Worm (Caenorhabditis elegans): ENCODE data around the gene sru-23.

Gene sru-23

DNA sequence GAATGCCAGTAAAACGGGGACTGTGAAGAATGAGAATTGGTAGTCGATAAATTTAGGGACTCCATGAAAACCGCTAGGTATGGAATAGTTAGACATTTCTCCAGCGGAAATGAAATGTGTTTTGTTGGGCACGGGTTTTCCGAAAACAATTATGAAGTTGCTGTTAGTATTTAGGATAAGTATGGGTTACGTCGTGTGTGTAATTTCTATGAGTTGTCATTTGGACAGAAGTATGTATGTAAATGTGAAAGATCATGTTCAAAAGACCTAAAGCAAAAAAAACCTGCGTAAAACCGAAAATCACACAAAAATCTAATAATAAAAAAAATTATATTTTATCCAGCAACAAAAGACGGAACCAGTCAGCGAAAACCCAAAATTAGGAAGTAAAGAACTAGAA is at the start of gene sru-23:
Gene sru-23 (minus strand): TSS at position 101 of the 400 bp plus-strand sequence.
- TF ChIP-seq ztf-1 (GFP tag; conservative IDR thresholded peaks at IDR 0.05) (no peak), sma-3 (GFP tag; optimal IDR thresholded peaks at IDR 0.05) (no peak), lin-39 (tag; optimal IDR thresholded peaks at IDR 0.05) (no peak), nhr-6 (tag; optimal IDR thresholded peaks at IDR 0.05) (no peak), egl-27 (tag; optimal IDR thresholded peaks at IDR 0.05) (no peak), ztf-11 (tag; optimal IDR thresholded peaks at IDR 0.05) (no peak), mbf-1 (tag; optimal IDR thresholded peaks at IDR 0.05) (no peak), elt-3 (tag; optimal IDR thresholded peaks at IDR 0.05) (no peak), ceh-82 (tag; optimal IDR thresholded peaks at IDR 0.05) (no peak), snpc-4 (tag; optimal IDR thresholded peaks at IDR 0.05) (no peak), fos-1 (tag; optimal IDR thresholded peaks at IDR 0.05) (no peak), lin-11 (tag; optimal IDR thresholded peaks at IDR 0.05) (no peak), nhr-237 (tag; optimal IDR thresholded peaks at IDR 0.05) (no peak), unc-62 (GFP tag; optimal IDR thresholded peaks at IDR 0.05) (no peak), unc-55 (GFP tag; optimal IDR thresholded peaks at IDR 0.05) (no peak), lin-13 (GFP tag; optimal IDR thresholded peaks at IDR 0.05) (no peak), sem-4 (tag; optimal IDR thresholded peaks at IDR 0.05) (no peak), nhr-23 (tag; optimal IDR thresholded peaks at IDR 0.05) (no peak), dmd-4 (tag; optimal IDR thresholded peaks at IDR 0.05) (no peak)

DNA sequence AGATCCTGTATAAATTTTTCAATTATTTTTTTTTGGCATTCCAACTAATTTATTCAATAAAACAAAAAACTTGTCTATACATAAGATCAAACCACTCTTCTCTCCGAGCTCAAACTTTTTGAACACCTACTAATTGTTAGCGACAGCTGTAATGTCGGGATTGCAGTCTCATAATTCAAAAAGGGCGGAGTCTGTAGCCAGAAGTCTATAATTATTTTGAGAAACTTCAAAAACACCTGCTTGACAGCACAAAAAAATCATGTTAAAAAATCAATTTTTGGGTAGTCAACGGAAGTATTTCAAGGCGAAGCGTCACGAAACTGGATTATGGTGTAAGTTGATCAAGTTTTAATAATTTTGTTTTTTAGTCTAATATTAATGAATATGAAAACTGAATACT is 47.7 kb upstream of the sru-23 start, which contains the start of gene srx-44:
Gene srx-44 (plus strand): TSS at position 301 of the 400 bp plus-strand sequence.
- TF ChIP-seq egl-27 (tag; optimal IDR thresholded peaks at IDR 0.05) (no peak), alr-1 (tag; optimal IDR thresholded peaks at IDR 0.05) (no peak), F13H6.1 (tag; optimal IDR thresholded peaks at IDR 0.05) (no peak), unc-55 (GFP tag; optimal IDR thresholded peaks at IDR 0.05) (no peak)

DNA sequence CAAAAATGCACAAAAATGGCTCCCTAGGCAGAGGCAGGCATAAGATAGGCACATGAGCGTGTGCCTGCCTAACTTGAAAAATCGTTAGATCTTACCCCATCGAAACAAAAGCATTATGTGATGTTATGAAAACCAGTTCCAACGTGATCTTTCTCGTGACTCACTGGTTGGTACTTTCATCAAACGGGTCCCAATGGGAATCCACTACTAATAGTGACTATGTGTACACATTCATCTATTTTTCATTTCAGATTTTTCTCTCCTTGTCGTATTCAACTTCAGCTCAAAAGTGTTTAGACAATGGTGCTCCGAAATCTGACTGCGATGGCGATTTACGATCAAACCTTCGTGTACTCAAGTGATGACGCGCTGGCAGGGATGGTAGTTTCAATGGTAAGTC is 45.3 kb upstream of the sru-23 start, which contains the start of gene srx-43:
Gene srx-43 (plus strand): TSS at position 301 of the 400 bp plus-strand sequence.
- no peak for TF ChIP-seq nhr-129 (tag; optimal IDR thresholded peaks at IDR 0.05)
- no peak for TF ChIP-seq nhr-77 (tag; optimal IDR thresholded peaks at IDR 0.05)
- TF ChIP-seq nhr-12 (tag; optimal IDR thresholded peaks at IDR 0.05) = no peak
- TF ChIP-seq sma-3 (GFP tag; optimal IDR thresholded peaks at IDR 0.05) = no peak
- TF ChIP-seq nhr-21 (tag; optimal IDR thresholded peaks at IDR 0.05) = no peak
- no peak for TF ChIP-seq ztf-1 (GFP tag; conservative IDR thresholded peaks at IDR 0.05)
- no peak for TF ChIP-seq ztf-11 (tag; optimal IDR thresholded peaks at IDR 0.05)
- no peak for TF ChIP-seq elt-1 (tag; optimal IDR thresholded peaks at IDR 0.05)
- no peak for TF ChIP-seq snpc-4 (tag; optimal IDR thresholded peaks at IDR 0.05)

DNA sequence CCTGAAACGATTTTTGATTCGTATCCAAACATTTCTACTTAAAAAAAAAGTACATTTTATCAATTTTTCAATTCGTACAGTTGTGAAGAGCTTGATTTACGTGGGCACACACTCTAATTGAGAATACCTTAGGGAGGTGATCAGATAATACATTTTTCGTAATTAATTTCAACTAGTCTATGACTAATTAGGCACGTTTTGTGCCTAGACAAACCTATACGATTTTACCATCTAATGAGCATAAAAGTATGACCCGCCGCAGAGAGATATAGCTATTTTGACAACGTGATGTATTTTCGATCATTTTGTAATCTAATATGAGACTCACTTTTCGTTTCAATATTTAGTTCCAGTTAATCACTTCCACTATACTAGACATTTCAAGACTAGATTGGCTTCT is 44.6 kb upstream of the sru-23 start:
- TF ChIP-seq lsy-2 (tag; optimal IDR thresholded peaks at IDR 0.05) (no peak), sma-3 (GFP tag; optimal IDR thresholded peaks at IDR 0.05) (no peak), zag-1 (tag; optimal IDR thresholded peaks at IDR 0.05) (no peak), R02D3.7 (tag; optimal IDR thresholded peaks at IDR 0.05) (no peak), mab-5 (tag; optimal IDR thresholded peaks at IDR 0.05) (no peak), ztf-4 (tag; optimal IDR thresholded peaks at IDR 0.05) (no peak)

DNA sequence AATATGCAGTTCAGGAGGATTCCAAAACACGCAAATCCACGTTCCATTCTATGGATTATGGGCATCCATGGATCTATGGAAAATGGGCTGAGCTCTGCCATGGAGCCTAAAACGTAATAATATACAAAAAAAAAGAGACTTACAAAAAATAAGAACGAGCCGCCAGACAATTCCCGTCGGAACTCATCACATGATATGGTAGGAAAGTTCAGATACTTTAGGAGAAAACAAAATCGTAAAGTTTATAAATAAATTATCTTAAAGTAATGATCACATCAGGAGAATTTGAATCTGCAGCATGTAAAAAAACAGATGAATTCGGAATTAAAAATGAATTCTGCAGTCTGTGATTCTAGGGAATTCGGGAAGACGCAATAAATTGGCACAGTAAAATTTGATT is 43.3 kb upstream of the sru-23 start, which contains the start of gene str-232:
Gene str-232 (minus strand): TSS at position 101 of the 400 bp plus-strand sequence.
- no peak for TF ChIP-seq alr-1 (tag; optimal IDR thresholded peaks at IDR 0.05)
- no peak for TF ChIP-seq nhr-237 (tag; optimal IDR thresholded peaks at IDR 0.05)
- TF ChIP-seq ZK546.5 (tag; optimal IDR thresholded peaks at IDR 0.05) = no peak
- TF ChIP-seq nhr-12 (tag; optimal IDR thresholded peaks at IDR 0.05) = no peak

DNA sequence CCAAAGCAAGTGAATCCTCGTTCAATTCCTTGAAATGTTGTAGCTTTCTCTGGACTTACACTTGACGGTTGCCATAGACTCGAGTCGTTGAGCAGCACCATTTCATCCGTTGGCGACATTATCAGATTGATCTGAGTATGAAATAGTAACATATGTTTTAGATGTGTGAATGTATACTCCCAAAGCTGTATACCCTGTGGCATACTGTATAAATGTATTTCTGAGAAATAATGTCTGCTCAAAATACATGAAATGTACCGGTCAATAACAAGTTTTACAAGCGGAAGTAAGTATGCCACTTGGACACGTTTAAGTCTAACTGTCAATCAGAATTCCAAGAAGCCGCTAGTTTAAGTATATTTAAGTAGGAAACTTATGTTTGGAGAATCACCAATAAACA is 37.2 kb upstream of the sru-23 start, which contains the start of gene str-233:
Gene str-233 (minus strand): TSS at position 101 of the 400 bp plus-strand sequence.
- no peak for TF ChIP-seq lin-39 (tag; optimal IDR thresholded peaks at IDR 0.05)
- no peak for TF ChIP-seq ztf-4 (tag; optimal IDR thresholded peaks at IDR 0.05)
- TF ChIP-seq aly-2 (tag; optimal IDR thresholded peaks at IDR 0.05) = no peak
- no peak for TF ChIP-seq lin-11 (tag; optimal IDR thresholded peaks at IDR 0.05)
- TF ChIP-seq nhr-129 (tag; optimal IDR thresholded peaks at IDR 0.05) = no peak
- no peak for TF ChIP-seq unc-62 (GFP tag; optimal IDR thresholded peaks at IDR 0.05)
- TF ChIP-seq Y55F3AM.14 (GFP tag; optimal IDR thresholded peaks at IDR 0.05) = no peak
- TF ChIP-seq egl-27 (tag; optimal IDR thresholded peaks at IDR 0.05) = no peak
- no peak for TF ChIP-seq fos-1 (tag; optimal IDR thresholded peaks at IDR 0.05)
- no peak for TF ChIP-seq nhr-12 (tag; optimal IDR thresholded peaks at IDR 0.05)
- no peak for TF ChIP-seq R02D3.7 (tag; optimal IDR thresholded peaks at IDR 0.05)
- no peak for TF ChIP-seq gmeb-1 (tag; optimal IDR thresholded peaks at IDR 0.05)
- no peak for TF ChIP-seq nhr-77 (tag; optimal IDR thresholded peaks at IDR 0.05)
- TF ChIP-seq sma-3 (GFP tag; optimal IDR thresholded peaks at IDR 0.05) = no peak
- no peak for TF ChIP-seq ZK546.5 (tag; optimal IDR thresholded peaks at IDR 0.05)
- no peak for TF ChIP-seq elt-3 (tag; optimal IDR thresholded peaks at IDR 0.05)
- TF ChIP-seq mbf-1 (tag; optimal IDR thresholded peaks at IDR 0.05) = no peak
- TF ChIP-seq unc-39 (tag; optimal IDR thresholded peaks at IDR 0.05) = no peak
- TF ChIP-seq sem-4 (tag; optimal IDR thresholded peaks at IDR 0.05) = no peak
- no peak for TF ChIP-seq mdl-1 (tag; optimal IDR thresholded peaks at IDR 0.05)

Data from whole organism, L2 larva.